Fruit fly (Drosophila melanogaster) whole organism, embryonic: ENCODE measurements around the gene CG33654.

Experiments
- Awh ChIP-seq: fragments of 200-800 bp; sonication (Bioruptor generic); IDR thresholded peaks from 2 replicates; pipeline ENCODE4, ENCODE4 v1.3.6; 2022; ENCODE audit warnings: missing biosample characterization, missing genetic modification characterization
- Bteb2 ChIP-seq: fragments of 200-800 bp; sonication (Bioruptor generic); optimal IDR thresholded peaks from 2 replicates; lab custom pipeline; 2016; ENCODE audit warnings: missing biosample characterization, missing genetic modification characterization
- CG1024 ChIP-seq: fragments of 200-800 bp; sonication (Bioruptor generic); IDR thresholded peaks from 2 replicates; pipeline ENCODE4 v1.3.6; 2022; ENCODE audit warnings: missing biosample characterization, missing genetic modification characterization
- CG10267 ChIP-seq: fragments of 200-800 bp; sonication (Bioruptor generic); optimal IDR thresholded peaks from 2 replicates; lab custom pipeline; 2018; ENCODE audit warnings: missing biosample characterization, mild to moderate bottlenecking, missing genetic modification characterization, moderate library complexity
- CG11085 ChIP-seq: fragments of 200-800 bp; sonication (Bioruptor generic); IDR thresholded peaks from 2 replicates; pipeline ENCODE4 v1.3.6; 2022; ENCODE audit warnings: missing biosample characterization, missing genetic modification characterization
- CG12391 ChIP-seq: fragments of 200-800 bp; sonication (Bioruptor generic); optimal IDR thresholded peaks from 3 replicates; lab custom pipeline; 2018; ENCODE audit warnings: missing biosample characterization, mild to moderate bottlenecking, missing genetic modification characterization, moderate library complexity
- CG12659 ChIP-seq: fragments of 200-800 bp; sonication (Bioruptor generic); optimal IDR thresholded peaks from 3 replicates; lab custom pipeline; 2017; ENCODE audit warnings: mild to moderate bottlenecking, missing biosample characterization, missing genetic modification reagents, missing genetic modification characterization
- CG12744 ChIP-seq: fragments of 200-800 bp; sonication (Bioruptor generic); optimal IDR thresholded peaks from 2 replicates; lab custom pipeline; 2016; ENCODE audit warnings: missing biosample characterization, missing genetic modification characterization
- CG16813 ChIP-seq: fragments of 200-800 bp; sonication (Bioruptor generic); IDR thresholded peaks from 3 replicates; pipeline ENCODE4 v1.3.6; 2022; ENCODE audit warnings: missing biosample characterization, missing genetic modification characterization; ENCODE audit not compliant: partially characterized antibody
- CG17912 ChIP-seq: fragments of 200-800 bp; sonication (Bioruptor generic); optimal IDR thresholded peaks from 2 replicates; lab custom pipeline; 2018; ENCODE audit warnings: missing biosample characterization, mild to moderate bottlenecking, missing genetic modification characterization
- CG18011 ChIP-seq: fragments of 200-800 bp; sonication (Bioruptor generic); optimal IDR thresholded peaks from 2 replicates; lab custom pipeline; 2017; ENCODE audit warnings: missing biosample characterization, missing genetic modification characterization, mild to moderate bottlenecking, moderate library complexity, missing genotype
- CG18476 ChIP-seq: fragments of 200-800 bp; sonication (Bioruptor generic); optimal IDR thresholded peaks from 2 replicates; lab custom pipeline; 2016; ENCODE audit warnings: missing biosample characterization, mild to moderate bottlenecking, missing genetic modification characterization
- CG2120 ChIP-seq: fragments of 200-800 bp; sonication (Bioruptor generic); optimal IDR thresholded peaks from 3 replicates; lab custom pipeline; 2016; ENCODE audit warnings: missing biosample characterization, missing genetic modification characterization
- CG2202 ChIP-seq: fragments of 200-800 bp; sonication (Bioruptor generic); optimal IDR thresholded peaks from 2 replicates; lab custom pipeline; 2018; ENCODE audit warnings: missing biosample characterization, mild to moderate bottlenecking, missing genetic modification characterization
- CG4854 ChIP-seq: fragments of 200-800 bp; sonication (Bioruptor generic); optimal IDR thresholded peaks from 2 replicates; lab custom pipeline; 2016; ENCODE audit warnings: missing biosample characterization, missing genetic modification characterization, inconsistent platforms
- CG6765 ChIP-seq: fragments of 200-800 bp; sonication (Bioruptor generic); optimal IDR thresholded peaks from 3 replicates; lab custom pipeline; 2017; ENCODE audit warnings: missing biosample characterization, mild to moderate bottlenecking, missing genetic modification characterization
- CG8388 ChIP-seq: fragments of 200-800 bp; sonication (Bioruptor generic); optimal IDR thresholded peaks from 2 replicates; lab custom pipeline; 2019; ENCODE audit warnings: missing biosample characterization, mild to moderate bottlenecking, missing genetic modification characterization, moderate library complexity
- Camta ChIP-seq: fragments of 200-800 bp; sonication (Bioruptor generic); optimal IDR thresholded peaks from 2 replicates; lab custom pipeline; 2016; ENCODE audit warnings: missing biosample characterization, missing genetic modification characterization
- Dfd ChIP-seq, 2 experiments: fragments of >200 bp; optimal IDR thresholded peaks; 2 replicates each; lab custom pipeline; 2017; ENCODE audit warnings: missing biosample characterization in 2 of 2, missing genetic modification characterization in 2 of 2
- Dip2 ChIP-seq: fragments of 200-800 bp; sonication (Bioruptor generic); IDR thresholded peaks from 2 replicates; pipeline ENCODE4 v1.3.6; 2022; ENCODE audit warnings: missing biosample characterization, missing genetic modification characterization
- Eip74EF ChIP-seq, 2 experiments: fragments of 200-800 bp in 1 of 2; fragments of >200 bp in 1 of 2; sonication (Bioruptor generic) in 1 of 2; optimal IDR thresholded peaks; 2 replicates each; lab custom pipeline; 2017 to 2019; ENCODE audit warnings: missing biosample characterization in 2 of 2, missing genetic modification characterization in 2 of 2, mild to moderate bottlenecking in 1 of 2, moderate library complexity in 1 of 2
- Gsc ChIP-seq: fragments of 200-800 bp; sonication (Bioruptor generic); IDR thresholded peaks from 2 replicates; pipeline ENCODE4 v1.3.6; 2022; ENCODE audit warnings: missing biosample characterization, missing genetic modification characterization
- H2.0 ChIP-seq: fragments of 200-800 bp; sonication (Bioruptor generic); IDR thresholded peaks from 2 replicates; pipeline ENCODE4 v1.3.6; 2022; ENCODE audit warnings: missing biosample characterization, missing genetic modification characterization
- HLH4C ChIP-seq: fragments of 200-800 bp; sonication (Bioruptor generic); IDR thresholded peaks from 3 replicates; pipeline ENCODE4 v1.3.6; 2022; ENCODE audit warnings: missing biosample characterization, missing genetic modification characterization; ENCODE audit not compliant: partially characterized antibody
- Hey ChIP-seq: fragments of 200-800 bp; sonication (Bioruptor generic); optimal IDR thresholded peaks from 3 replicates; lab custom pipeline; 2018; ENCODE audit warnings: missing biosample characterization, mild to moderate bottlenecking, missing genetic modification characterization
- Jarid2 ChIP-seq: fragments of 200-800 bp; sonication (Bioruptor generic); optimal IDR thresholded peaks from 3 replicates; lab custom pipeline; 2017; ENCODE audit warnings: mild to moderate bottlenecking, missing biosample characterization, missing genetic modification reagents, missing genetic modification characterization
- Lpt ChIP-seq: fragments of >200 bp; optimal IDR thresholded peaks from 2 replicates; lab custom pipeline; 2018; ENCODE audit warnings: missing biosample characterization, missing genetic modification characterization
- Mad ChIP-seq: fragments of 200-800 bp; sonication (Bioruptor generic); optimal IDR thresholded peaks from 2 replicates; lab custom pipeline; 2016; ENCODE audit warnings: missing biosample characterization, missing genetic modification characterization
- NC2β ChIP-seq: fragments of 200-800 bp; sonication (Bioruptor generic); optimal IDR thresholded peaks from 2 replicates; lab custom pipeline; 2016; ENCODE audit warnings: missing biosample characterization, missing genetic modification characterization
- Neu2 ChIP-seq: fragments of 200-800 bp; sonication (Bioruptor generic); optimal IDR thresholded peaks from 3 replicates; lab custom pipeline; 2016; ENCODE audit warnings: missing biosample characterization, missing genetic modification characterization, borderline replicate concordance
- TFAM ChIP-seq: fragments of 200-800 bp; sonication (Bioruptor generic); optimal IDR thresholded peaks from 2 replicates; lab custom pipeline; 2017; ENCODE audit warnings: missing biosample characterization, missing genetic modification characterization, inconsistent platforms
- Xrp1 ChIP-seq: fragments of 200-800 bp; sonication (Bioruptor generic); IDR thresholded peaks from 2 replicates; pipeline ENCODE4 v1.3.6; 2022; ENCODE audit warnings: missing biosample characterization, missing genetic modification characterization
- YL-1 ChIP-seq: fragments of 200-800 bp; sonication (Bioruptor generic); optimal IDR thresholded peaks from 3 replicates; lab custom pipeline; 2017; ENCODE audit warnings: missing biosample characterization, mild to moderate bottlenecking, missing genetic modification characterization
- ap ChIP-seq: fragments of 200-800 bp; sonication (Bioruptor generic); IDR thresholded peaks from 2 replicates; pipeline ENCODE4 v1.3.6; 2022; ENCODE audit warnings: missing biosample characterization, missing genetic modification characterization
- bigmax ChIP-seq: fragments of 200-800 bp; sonication (Bioruptor generic); optimal IDR thresholded peaks from 2 replicates; lab custom pipeline; 2018; ENCODE audit warnings: missing biosample characterization, mild to moderate bottlenecking, missing genetic modification characterization
- cg ChIP-seq: fragments of 200-800 bp; sonication (Bioruptor generic); optimal IDR thresholded peaks from 3 replicates; lab custom pipeline; 2019; ENCODE audit warnings: missing biosample characterization, mild to moderate bottlenecking, missing genetic modification characterization, moderate library complexity
- croc ChIP-seq: fragments of 200-800 bp; sonication (Bioruptor generic); conservative IDR thresholded peaks from 3 replicates; pipeline ENCODE4 v1.3.6; 2022; ENCODE audit warnings: missing biosample characterization, missing genetic modification characterization
- dysf ChIP-seq: fragments of 200-800 bp; sonication (Bioruptor generic); IDR thresholded peaks from 3 replicates; pipeline ENCODE4 v1.3.6; 2022; ENCODE audit warnings: missing biosample characterization, missing genetic modification characterization
- emc ChIP-seq: fragments of 200-800 bp; sonication (Bioruptor generic); optimal IDR thresholded peaks from 2 replicates; lab custom pipeline; 2016; ENCODE audit warnings: missing biosample characterization, missing genetic modification characterization
- gsb-n ChIP-seq: fragments of 200-800 bp; sonication (Bioruptor generic); optimal IDR thresholded peaks from 3 replicates; lab custom pipeline; 2018; ENCODE audit warnings: missing biosample characterization, mild to moderate bottlenecking, missing genetic modification characterization
- hbn ChIP-seq: fragments of 200-800 bp; sonication (Bioruptor generic); IDR thresholded peaks from 2 replicates; pipeline ENCODE4 v1.3.6; 2022; ENCODE audit warnings: missing biosample characterization, missing genetic modification characterization; ENCODE audit not compliant: partially characterized antibody
- ken ChIP-seq: fragments of 200-800 bp; sonication (Bioruptor generic); IDR thresholded peaks from 3 replicates; pipeline ENCODE4 v1.3.6; 2022; ENCODE audit warnings: missing biosample characterization, missing genetic modification characterization
- odd ChIP-seq: fragments of 200-800 bp; sonication (Bioruptor generic); optimal IDR thresholded peaks from 2 replicates; lab custom pipeline; 2017; ENCODE audit warnings: missing biosample characterization, mild to moderate bottlenecking, missing genetic modification characterization
- pan ChIP-seq, 4 experiments: fragments of >200 bp in 3 of 4; fragments of 200-800 bp in 1 of 4; sonication (Bioruptor generic) in 1 of 4; optimal IDR thresholded peaks in 3 of 4; IDR thresholded peaks in 1 of 4; 2 replicates each; pipeline versions ENCODE4 v1.3.6 to Lab custom; 2017 to 2022; ENCODE audit warnings: missing biosample characterization in 2 of 4, missing genetic modification characterization in 2 of 4, mixed read lengths in 1 of 4
- sens ChIP-seq: fragments of 200-800 bp; sonication (Bioruptor generic); peaks from one replicate; lab custom pipeline; 2016; ENCODE audit warnings: missing biosample characterization, missing genetic modification characterization
- sens-2 ChIP-seq: fragments of 200-800 bp; sonication (Bioruptor generic); IDR thresholded peaks from 2 replicates; pipeline ENCODE4 v1.3.6; 2022; ENCODE audit warnings: missing biosample characterization, missing genetic modification characterization
- so ChIP-seq: fragments of 200-800 bp; sonication (Bioruptor generic); IDR thresholded peaks from 3 replicates; pipeline ENCODE4 v1.3.6; 2022; ENCODE audit warnings: missing biosample characterization, missing genetic modification characterization
- sob ChIP-seq: fragments of 200-800 bp; sonication (Bioruptor generic); IDR thresholded peaks from 2 replicates; pipeline ENCODE4 v1.3.6; 2022; ENCODE audit warnings: missing biosample characterization, missing genetic modification characterization

The CG33654 gene

dm6 chr3R:9577382-9578137, 5.5 kb downstream of the CG33654 start, which contains the start of the genes Kap-alpha3 and Son (continued):
- peak; percentile 76 for TF ChIP-seq CG2202 (tag; lab: Kevin White, UChicago)
- peak; percentile 72; the same call in 2 of the 3 replicates for TF ChIP-seq so (GFP tag; lab: Robert Waterston, UW)
- TF ChIP-seq pan (optimal IDR thresholded peaks at IDR 0.05; lab: Kevin White, UChicago) = no peak
- peak in 1 of 2 experiments; percentile 85 for TF ChIP-seq pan (GFP tag; optimal IDR thresholded peaks at IDR 0.05 in 1 of 2, IDR thresholded peaks at IDR 0.05 in 1 of 2)
- TF ChIP-seq sob (GFP tag; lab: Robert Waterston, UW) = peak; percentile 93
- no peak for TF ChIP-seq Lpt (GFP tag; lab: Kevin White, UChicago)
- peak; percentile 97 for TF ChIP-seq CG6765 (GFP tag; lab: Kevin White, UChicago)
- peak in 1 of 2 experiments; percentile 76 for TF ChIP-seq Eip74EF (GFP tag; optimal IDR thresholded peaks at IDR 0.05; lab: Kevin White, UChicago)
- peak; percentile 85 for TF ChIP-seq hbn (GFP tag; lab: Robert Waterston, UW)
- no peak for TF ChIP-seq Dip2 (GFP tag; lab: Robert Waterston, UW)
- peak; percentile 82 for TF ChIP-seq gsb-n (tag; lab: Kevin White, UChicago)
- peak; percentile 87 for TF ChIP-seq Awh (GFP tag; lab: Robert Waterston, UW)
- peak; percentile 80 for TF ChIP-seq Xrp1 (GFP tag; lab: Robert Waterston, UW)
- peak; percentile 93 for TF ChIP-seq Hey
- TF ChIP-seq YL-1 (GFP tag; lab: Kevin White, UChicago) = peak; percentile 99
- TF ChIP-seq H2.0 = peak; percentile 84
- TF ChIP-seq CG12659 (GFP tag; lab: Kevin White, UChicago) = peak; percentile 98
- peak; percentile 88 for TF ChIP-seq CG16813
- TF ChIP-seq CG18476 (GFP tag; lab: Kevin White, UChicago) = peak; percentile 91
- peak; percentile 91 for TF ChIP-seq CG12744 (GFP tag; lab: Kevin White, UChicago)
- no peak for TF ChIP-seq Dfd (GFP tag; optimal IDR thresholded peaks at IDR 0.05; lab: Kevin White, UChicago)
- peak; percentile 75 for TF ChIP-seq HLH4C (GFP tag; lab: Robert Waterston, UW)
- TF ChIP-seq sens-2 (GFP tag; lab: Robert Waterston, UW) = peak; percentile 94
- peak; percentile 85 for TF ChIP-seq CG1024 (GFP tag; lab: Robert Waterston, UW)
- peak; percentile 93 for TF ChIP-seq CG2120
- TF ChIP-seq croc (GFP tag; lab: Robert Waterston, UW) = peak; percentile 79
- TF ChIP-seq emc (GFP tag; lab: Kevin White, UChicago) = peak; percentile 89
- TF ChIP-seq CG8388 (GFP tag; lab: Kevin White, UChicago) = peak; percentile 84
- TF ChIP-seq CG11085 (GFP tag; lab: Robert Waterston, UW) = peak; percentile 93
- peak; percentile 82 for TF ChIP-seq cg (GFP tag; lab: Kevin White, UChicago)
- peak; percentile 63 for TF ChIP-seq TFAM
- TF ChIP-seq ap = peak; percentile 82
- TF ChIP-seq NC2β (GFP tag; lab: Kevin White, UChicago) = peak; percentile 97
- TF ChIP-seq CG4854 (GFP tag; lab: Kevin White, UChicago) = peak; percentile 94
- peak; percentile 94 for TF ChIP-seq CG12391 (tag; lab: Kevin White, UChicago)
- peak; percentile 35; the same call in 1 of the 2 replicates for TF ChIP-seq Gsc (GFP tag; lab: Robert Waterston, UW)
- TF ChIP-seq sens = peak; percentile 99
- peak; percentile 91 for TF ChIP-seq CG10267 (tag; lab: Kevin White, UChicago)
- peak; percentile 88 for TF ChIP-seq dysf (GFP tag; lab: Robert Waterston, UW)
- peak; percentile 98 for TF ChIP-seq CG17912
- TF ChIP-seq Neu2 (GFP tag; lab: Kevin White, UChicago) = peak; percentile 91
- TF ChIP-seq Jarid2 (GFP tag; lab: Kevin White, UChicago) = peak; percentile 80
- peak; percentile 95 for TF ChIP-seq Camta (GFP tag; lab: Kevin White, UChicago)
- peak; percentile 80 for TF ChIP-seq CG18011 (GFP tag; lab: Kevin White, UChicago)
- peak; percentile 91 for TF ChIP-seq ken (GFP tag; lab: Robert Waterston, UW)
- TF ChIP-seq bigmax (GFP tag; lab: Kevin White, UChicago) = peak; percentile 69
- TF ChIP-seq Bteb2 (GFP tag; lab: Kevin White, UChicago) = peak; percentile 91
- peak; percentile 92 for TF ChIP-seq odd (GFP tag; lab: Kevin White, UChicago)
- TF ChIP-seq Mad (GFP tag; lab: Kevin White, UChicago) = peak; percentile 96
